Fruit fly (Drosophila melanogaster) whole organism, pupa: ENCODE measurements around the gene CG15528.

Experiments used
- CG10348 ChIP-seq: fragments of 200-800 bp; sonication (Bioruptor generic); IDR thresholded peaks from 2 replicates; pipeline ENCODE4 v1.3.6; 2022; ENCODE audit warnings: missing biosample characterization, missing genetic modification characterization
- CG12605 ChIP-seq: fragments of 200-800 bp; sonication (Bioruptor generic); IDR thresholded peaks from 2 replicates; pipeline ENCODE4 v1.3.6; 2022; ENCODE audit warnings: missing biosample characterization, missing genetic modification characterization
- CG13204 ChIP-seq: fragments of 200-800 bp; sonication (Bioruptor generic); optimal IDR thresholded peaks from 2 replicates; lab custom pipeline; 2018; ENCODE audit warnings: missing biosample characterization, mild to moderate bottlenecking, missing genetic modification characterization, moderate library complexity
- CG14655 ChIP-seq: fragments of 200-800 bp; sonication (Bioruptor generic); optimal IDR thresholded peaks from 3 replicates; lab custom pipeline; 2017; ENCODE audit warnings: mild to moderate bottlenecking, missing biosample characterization, missing genetic modification reagents, missing genetic modification characterization
- CG15710 ChIP-seq: fragments of 200-800 bp; sonication (Bioruptor generic); optimal IDR thresholded peaks from 2 replicates; lab custom pipeline; 2018; ENCODE audit warnings: missing biosample characterization, mild to moderate bottlenecking, missing genetic modification characterization, moderate library complexity
- CG17806 ChIP-seq: fragments of 200-800 bp; sonication (Bioruptor generic); optimal IDR thresholded peaks from 2 replicates; lab custom pipeline; 2018; ENCODE audit warnings: missing biosample characterization, mild to moderate bottlenecking, missing genetic modification characterization, moderate library complexity
- CG32121 ChIP-seq: fragments of 200-800 bp; sonication (Bioruptor generic); IDR thresholded peaks from 2 replicates; pipeline ENCODE4 v1.3.6; 2022; ENCODE audit warnings: missing biosample characterization, missing genetic modification characterization
- CG34367 ChIP-seq: fragments of 200-800 bp; sonication (Bioruptor generic); optimal IDR thresholded peaks from 2 replicates; lab custom pipeline; 2018; ENCODE audit warnings: missing biosample characterization, mild to moderate bottlenecking, missing genetic modification characterization
- CG4496 ChIP-seq: fragments of 200-800 bp; sonication (Bioruptor generic); IDR thresholded peaks from 3 replicates; pipeline ENCODE4 v1.3.6; 2022; ENCODE audit warnings: missing biosample characterization, missing genetic modification characterization
- CG8159 ChIP-seq: fragments of 200-800 bp; sonication (Bioruptor generic); optimal IDR thresholded peaks from 3 replicates; lab custom pipeline; 2018; ENCODE audit warnings: missing biosample characterization, mild to moderate bottlenecking, missing genetic modification characterization, moderate library complexity
- CG8301 ChIP-seq: fragments of 200-800 bp; sonication (Bioruptor generic); optimal IDR thresholded peaks from 2 replicates; lab custom pipeline; 2018; ENCODE audit warnings: missing biosample characterization, mild to moderate bottlenecking, missing genetic modification characterization
- CG9948 ChIP-seq: fragments of 200-800 bp; sonication (Bioruptor generic); optimal IDR thresholded peaks from 2 replicates; lab custom pipeline; 2018; ENCODE audit warnings: missing biosample characterization, mild to moderate bottlenecking, missing genetic modification characterization, moderate library complexity
- D1 ChIP-seq: fragments of 200-800 bp; sonication (Bioruptor generic); optimal IDR thresholded peaks from 2 replicates; lab custom pipeline; 2018; ENCODE audit warnings: missing biosample characterization, mild to moderate bottlenecking, missing genetic modification characterization, moderate library complexity
- EcR ChIP-seq: fragments of 200-800 bp; sonication (Bioruptor generic); optimal IDR thresholded peaks from 3 replicates; lab custom pipeline; 2019; ENCODE audit warnings: missing biosample characterization, missing genetic modification characterization, mild to moderate bottlenecking, moderate library complexity, missing genetic modification reagents
- Ets98B ChIP-seq: fragments of 200-800 bp; sonication (Bioruptor generic); IDR thresholded peaks from 2 replicates; pipeline ENCODE4 v1.3.6; 2022; ENCODE audit warnings: missing biosample characterization, missing genetic modification characterization
- Pif1A ChIP-seq: fragments of 200-800 bp; sonication (Bioruptor generic); optimal IDR thresholded peaks from 3 replicates; lab custom pipeline; 2016; ENCODE audit warnings: missing biosample characterization, missing genetic modification characterization
- Pif1B ChIP-seq: fragments of 200-800 bp; sonication (Bioruptor generic); optimal IDR thresholded peaks from 3 replicates; lab custom pipeline; 2016; ENCODE audit warnings: missing biosample characterization, missing genetic modification characterization
- Snoo ChIP-seq: fragments of 200-800 bp; sonication (Bioruptor generic); optimal IDR thresholded peaks from 3 replicates; lab custom pipeline; 2017; ENCODE audit warnings: missing biosample characterization, mild to moderate bottlenecking, missing genetic modification characterization, inconsistent platforms
- fd96Ca ChIP-seq: fragments of 200-800 bp; sonication (Bioruptor generic); IDR thresholded peaks from 3 replicates; pipeline ENCODE4 v1.3.6; 2022; ENCODE audit warnings: missing biosample characterization, missing genetic modification characterization
- gl ChIP-seq: fragments of 200-800 bp; sonication (Bioruptor generic); optimal IDR thresholded peaks from 2 replicates; lab custom pipeline; 2018; ENCODE audit warnings: missing biosample characterization, mild to moderate bottlenecking, missing genetic modification characterization
- rn ChIP-seq: fragments of 200-800 bp; sonication (Bioruptor generic); IDR thresholded peaks from 2 replicates; pipeline ENCODE4 v1.3.6; 2022; ENCODE audit warnings: missing biosample characterization, missing genetic modification characterization

CG15528 gene

DNA sequence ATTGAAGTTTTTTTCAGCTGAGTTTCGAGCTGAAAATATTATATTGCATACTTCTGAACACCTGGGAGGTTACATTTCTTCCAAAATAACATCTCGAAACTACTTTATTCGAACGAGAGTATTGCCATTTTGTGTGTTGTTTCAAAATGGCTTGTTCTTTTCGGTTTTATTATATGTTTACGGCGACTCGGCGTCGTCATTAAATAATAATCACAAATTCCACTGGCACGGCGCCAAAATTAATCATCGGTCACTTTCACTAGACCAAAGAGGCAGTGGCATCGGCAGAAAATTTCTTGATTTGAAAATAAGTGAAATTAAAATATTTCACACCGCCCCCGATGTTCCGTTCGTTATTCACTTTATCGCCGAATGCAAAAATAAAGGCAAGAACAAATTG, 1.5 kb downstream of the CG15528 start:
- TF ChIP-seq CG34367 (tag; lab: Kevin White, UChicago) (no peak), Pif1B (no peak), CG13204 (GFP tag; lab: Kevin White, UChicago) (no peak), fd96Ca (GFP tag; lab: Robert Waterston, UW) (no peak), gl (tag; lab: Kevin White, UChicago) (no peak), Pif1A (GFP tag; lab: Kevin White, UChicago) (no peak)
- TF ChIP-seq, all 21 proteins: peak for 0

DNA sequence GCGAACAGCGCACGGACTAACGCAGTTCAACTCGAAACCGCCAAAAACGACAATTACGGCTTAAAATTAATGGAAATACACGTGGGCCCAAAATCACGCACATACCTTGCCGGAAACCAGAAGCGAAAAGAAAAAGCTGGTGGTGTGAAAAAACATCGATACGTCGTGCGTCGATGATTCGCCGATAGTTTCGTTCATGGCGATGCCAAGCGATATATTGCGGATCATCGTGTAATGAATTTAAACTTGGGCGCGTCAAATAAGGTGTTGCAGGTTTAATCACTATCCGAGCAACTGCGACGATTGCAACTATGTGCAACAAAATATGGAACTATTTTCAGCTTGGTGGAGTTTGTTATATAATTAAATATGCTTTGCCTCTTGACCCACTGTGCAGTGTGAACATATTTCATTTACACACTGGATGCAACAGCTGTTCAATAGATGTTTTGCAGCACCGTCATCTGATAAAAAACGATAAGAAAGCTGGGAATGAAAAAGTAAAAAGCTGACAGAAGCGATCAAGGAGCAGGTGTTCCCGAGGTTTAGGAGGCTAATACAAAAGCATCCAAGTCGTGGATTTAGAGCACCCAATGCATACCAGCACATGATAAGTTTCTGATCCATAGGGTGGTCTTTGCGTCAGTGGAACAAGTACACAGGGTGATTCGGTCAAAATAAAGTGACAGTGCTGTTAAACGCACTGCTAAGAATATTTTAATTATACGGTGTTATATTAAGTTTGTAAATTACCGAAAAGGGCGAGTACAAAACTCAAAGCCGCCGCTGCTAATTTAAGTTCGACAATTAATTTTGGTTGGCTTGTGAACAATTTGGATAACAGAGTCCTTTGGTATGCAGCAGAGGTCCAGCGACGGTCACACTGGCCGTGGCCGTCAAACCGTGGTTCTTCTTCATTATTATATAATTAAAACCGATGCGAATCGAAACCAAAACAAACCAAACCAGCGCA, 5.6 kb downstream of the CG15528 start, which contains the start of the genes RpL32 and CG7943:
RpL32 (minus strand) TSS at position 133 of the 973 bp plus-strand sequence.
CG7943 (plus strand) TSS at position 442 of the 973 bp plus-strand sequence.
- TF ChIP-seq fd96Ca (GFP tag; lab: Robert Waterston, UW) (peak; percentile 95), Ets98B (GFP tag; lab: Robert Waterston, UW) (peak; percentile 92), EcR (GFP tag; lab: Kevin White, UChicago) (no peak), Snoo (tag; lab: Kevin White, UChicago) (peak; percentile 94), CG14655 (GFP tag; lab: Kevin White, UChicago) (no peak), CG13204 (GFP tag; lab: Kevin White, UChicago) (no peak), gl (tag; lab: Kevin White, UChicago) (peak; percentile 78), CG8301 (tag; lab: Kevin White, UChicago) (peak; percentile 81), CG10348 (GFP tag; lab: Robert Waterston, UW) (peak; percentile 84), CG12605 (GFP tag; lab: Robert Waterston, UW) (peak; percentile 78), D1 (tag; lab: Kevin White, UChicago) (no peak), CG32121 (GFP tag; lab: Robert Waterston, UW) (peak; percentile 89), CG4496 (peak; percentile 94), CG15710 (tag; lab: Kevin White, UChicago) (peak; percentile 83), CG9948 (peak; percentile 76), Pif1A (GFP tag; lab: Kevin White, UChicago) (peak; percentile 88), CG34367 (tag; lab: Kevin White, UChicago) (peak; percentile 77), Pif1B (peak; percentile 94), CG17806 (peak; percentile 83), CG8159 (peak; percentile 84), rn (GFP tag; lab: Robert Waterston, UW) (peak; percentile 73)

DNA sequence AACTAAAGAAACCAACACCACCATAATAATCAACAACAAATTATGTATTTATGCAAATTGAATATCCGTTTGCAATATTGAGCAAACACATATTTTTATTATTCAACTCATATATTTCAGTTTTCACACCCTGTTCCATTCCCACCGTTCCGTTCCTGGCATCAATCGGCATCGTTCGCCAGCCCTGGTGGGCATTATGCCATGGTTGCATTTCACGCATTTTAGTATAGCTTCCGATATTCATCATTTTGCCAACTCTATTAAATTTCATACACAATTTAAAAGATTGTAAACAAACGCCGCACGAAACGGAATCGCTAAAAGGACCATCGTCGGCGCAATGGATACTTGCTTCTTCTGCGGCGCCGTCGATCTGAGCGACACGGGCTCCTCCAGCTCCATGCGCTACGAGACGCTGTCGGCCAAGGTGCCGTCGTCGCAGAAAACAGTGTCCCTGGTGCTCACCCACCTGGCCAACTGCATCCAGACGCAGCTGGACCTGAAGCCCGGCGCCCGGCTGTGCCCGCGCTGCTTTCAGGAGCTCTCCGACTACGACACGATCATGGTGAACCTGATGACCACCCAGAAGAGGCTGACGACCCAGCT, 8.7 kb downstream of the CG15528 start, which contains the start of gene Sry-delta:
Sry-delta (plus strand) TSS at position 203 of the 606 bp plus-strand sequence.
- TF ChIP-seq Snoo (tag; lab: Kevin White, UChicago) (peak; percentile 65), CG9948 (no peak), gl (tag; lab: Kevin White, UChicago) (no peak), CG15710 (tag; lab: Kevin White, UChicago) (peak; percentile 48), Pif1B (no peak), Pif1A (GFP tag; lab: Kevin White, UChicago) (no peak), EcR (GFP tag; lab: Kevin White, UChicago) (no peak), CG14655 (GFP tag; lab: Kevin White, UChicago) (no peak), CG10348 (GFP tag; lab: Robert Waterston, UW) (no peak), CG8301 (tag; lab: Kevin White, UChicago) (no peak), CG34367 (tag; lab: Kevin White, UChicago) (no peak), CG32121 (GFP tag; lab: Robert Waterston, UW) (no peak), fd96Ca (GFP tag; lab: Robert Waterston, UW) (peak; percentile 70; the same call in 2 of the 3 replicates), CG8159 (no peak), Ets98B (GFP tag; lab: Robert Waterston, UW) (peak; percentile 75), CG17806 (peak; percentile 23), CG4496 (peak; percentile 43; the same call in 2 of the 3 replicates), CG12605 (GFP tag; lab: Robert Waterston, UW) (no peak), CG13204 (GFP tag; lab: Kevin White, UChicago) (no peak), rn (GFP tag; lab: Robert Waterston, UW) (peak; percentile 42; the same call in 1 of the 2 replicates), D1 (tag; lab: Kevin White, UChicago) (no peak)
- TF ChIP-seq, all 21 proteins: peak for 7

DNA sequence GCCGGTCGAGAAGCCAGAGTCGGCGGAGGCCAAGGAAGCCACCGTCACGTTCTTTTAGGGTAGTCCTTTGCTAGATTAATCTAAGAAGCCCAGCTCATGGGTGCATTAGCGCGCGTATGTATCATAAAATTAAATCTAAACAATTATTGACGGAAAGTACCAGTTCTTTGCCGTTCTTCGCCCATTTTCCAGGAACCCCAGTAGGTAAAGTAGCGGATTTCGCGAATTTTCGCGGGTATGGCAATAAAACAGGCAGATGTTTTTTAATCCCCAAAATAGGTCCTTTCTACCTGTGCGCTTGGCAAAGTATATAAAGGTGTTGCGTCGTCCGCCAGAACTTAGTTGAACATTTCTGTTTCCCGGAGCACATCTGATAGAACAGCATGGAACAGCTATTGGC, 11.0 kb downstream of the CG15528 start:
- no peak for TF ChIP-seq Ets98B (GFP tag; lab: Robert Waterston, UW)
- TF ChIP-seq CG12605 (GFP tag; lab: Robert Waterston, UW): no peak
- TF ChIP-seq rn (GFP tag; lab: Robert Waterston, UW): no peak
- TF ChIP-seq CG34367 (tag; lab: Kevin White, UChicago): no peak
- TF ChIP-seq CG15710 (tag; lab: Kevin White, UChicago): no peak
- no peak for TF ChIP-seq Pif1A (GFP tag; lab: Kevin White, UChicago)
- no peak for TF ChIP-seq CG9948
- TF ChIP-seq fd96Ca (GFP tag; lab: Robert Waterston, UW): no peak
- no peak for TF ChIP-seq CG14655 (GFP tag; lab: Kevin White, UChicago)

DNA sequence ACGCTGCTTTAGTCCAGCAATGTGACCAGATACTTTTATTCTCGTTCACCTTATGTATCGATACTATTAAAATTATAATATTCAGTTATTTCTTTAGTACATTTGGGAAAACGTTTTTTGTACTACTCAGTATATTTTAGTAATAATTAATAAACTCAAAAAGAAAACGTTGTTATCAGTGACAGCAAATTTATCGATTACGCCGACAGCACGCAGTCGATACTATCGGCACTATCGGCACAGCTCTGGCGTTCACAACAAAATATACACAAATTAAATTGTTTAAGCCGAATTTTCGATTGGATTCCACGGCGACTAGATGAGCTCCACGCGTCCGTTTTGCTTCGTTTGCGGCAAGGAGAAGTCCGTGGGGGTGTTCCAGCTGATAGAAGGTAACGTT, 12.4 kb downstream of the CG15528 start, which contains the start of the genes janA, Sry-alpha and Sry-beta:
janA (minus strand) TSS at position 40 of the 400 bp plus-strand sequence.
Sry-alpha (plus strand) TSS at position 226 of the 400 bp plus-strand sequence.
Sry-beta (plus strand) TSS at position 226 of the 400 bp plus-strand sequence.
- TF ChIP-seq CG15710 (tag; lab: Kevin White, UChicago) (peak; percentile 2), Snoo (tag; lab: Kevin White, UChicago) (no peak), Pif1B (no peak), CG10348 (GFP tag; lab: Robert Waterston, UW) (no peak), CG13204 (GFP tag; lab: Kevin White, UChicago) (no peak), CG17806 (no peak)
